Worm (Caenorhabditis elegans): Measurements from ENCODE around the gene F55A4.13.

DNA sequence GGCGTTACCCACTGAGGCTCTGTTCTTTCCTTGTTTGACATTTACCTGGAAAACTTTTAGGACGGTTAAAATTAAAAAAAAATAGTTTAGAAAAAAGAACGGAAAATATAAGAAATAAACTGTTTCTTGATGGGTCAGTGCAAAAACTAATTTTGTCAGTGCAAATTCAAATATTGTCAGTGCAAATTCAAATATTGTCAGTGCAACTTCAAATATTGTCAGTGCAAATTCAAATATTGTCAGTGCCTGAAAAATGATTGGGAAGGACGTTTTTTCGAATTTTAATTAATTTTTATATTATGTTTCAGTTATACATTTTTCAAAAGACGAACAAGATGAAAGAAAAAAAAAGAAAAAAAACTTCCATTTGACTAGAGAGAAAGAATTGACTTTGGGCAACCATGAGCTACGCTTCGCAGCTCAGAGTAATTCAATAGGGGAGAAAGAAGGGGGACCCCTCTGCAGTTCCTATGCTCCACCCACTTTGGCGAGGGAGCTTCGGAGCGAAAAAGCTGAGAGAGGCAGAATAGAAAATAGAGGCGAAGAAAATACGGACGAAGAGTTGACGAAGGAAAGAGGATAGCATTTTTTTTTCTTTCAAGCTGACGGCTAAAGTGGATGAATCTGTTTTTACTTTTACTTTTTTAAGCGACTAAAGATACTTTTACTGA, 45.2 kb upstream of the F55A4.13 start, which contains the start of gene unc-1:
- TF ChIP-seq snpc-4 (tag; optimal IDR thresholded peaks at IDR 0.05) (no peak), dmd-8 (GFP tag; IDR thresholded peaks at IDR 0.05) (no peak), nhr-237 (tag; optimal IDR thresholded peaks at IDR 0.05) (no peak), dmd-6 (GFP tag; IDR thresholded peaks at IDR 0.05) (no peak), ceh-62 (tag; optimal IDR thresholded peaks at IDR 0.05) (no peak)

Measured in whole organism, L4 larva.